Worm (Caenorhabditis elegans) whole organism, L3 larva: ENCODE measurements around the gene acy-3.

ENCODE experiments used
- nhr-11 ChIP-seq: fragments of 150-350 bp; optimal IDR thresholded peaks from 2 replicates; lab custom pipeline; 2014; ENCODE audit warnings: missing biosample characterization, missing genetic modification characterization
- nhr-12 ChIP-seq: fragments of 150-350 bp; optimal IDR thresholded peaks from 2 replicates; lab custom pipeline; 2014; ENCODE audit warnings: missing biosample characterization, missing genetic modification characterization
- nhr-237 ChIP-seq: fragments of 150-350 bp; optimal IDR thresholded peaks from 2 replicates; lab custom pipeline; 2014; ENCODE audit warnings: missing biosample characterization, missing genetic modification characterization
- tbx-2 ChIP-seq: sonication (generic microtip); optimal IDR thresholded peaks from 2 replicates; lab custom pipeline; 2016; ENCODE audit warnings: mild to moderate bottlenecking, missing genetic modification characterization, missing compliant biosample characterization

DNA sequence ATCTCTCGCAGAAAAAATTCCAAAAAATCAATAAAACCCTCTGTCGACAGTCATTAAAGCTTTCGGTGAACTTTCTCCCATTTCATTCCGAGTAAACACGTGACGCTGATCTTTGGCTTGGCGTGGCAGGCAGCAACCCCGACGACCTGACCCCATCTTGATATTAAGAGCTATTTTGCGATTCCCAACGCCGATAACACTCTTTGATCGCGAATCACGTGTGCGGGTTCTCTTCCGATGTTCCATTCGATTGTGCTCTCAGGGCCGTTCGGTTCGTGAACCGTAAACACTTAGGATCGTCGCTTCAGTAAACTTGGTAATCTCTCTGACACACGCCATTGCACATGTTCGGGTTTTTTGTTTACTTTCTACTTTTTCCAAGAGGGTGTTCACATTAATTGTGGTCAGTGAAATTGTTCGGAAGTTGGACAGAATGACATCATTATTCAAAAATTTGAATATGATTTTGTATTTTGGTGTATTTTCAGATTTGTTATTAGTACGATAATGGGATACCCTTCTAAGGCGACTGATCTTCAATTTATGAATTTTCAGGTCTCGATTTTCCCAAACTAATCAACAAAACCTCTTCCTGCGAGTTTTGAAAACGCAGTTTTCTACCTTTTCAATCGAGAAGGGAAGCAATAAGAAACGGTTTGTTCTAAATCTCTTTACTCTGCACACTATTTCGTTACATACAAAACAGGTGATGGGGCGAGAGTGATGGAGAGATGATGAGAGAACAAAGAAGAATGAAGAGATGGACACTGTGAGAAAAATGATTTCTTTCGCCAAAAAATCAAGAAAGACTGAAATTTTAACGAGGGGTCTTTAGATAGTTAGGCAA lies 11.1 kb upstream of the acy-3 start:
- TF ChIP-seq tbx-2 (no peak), nhr-237 (tag; lab: Kevin White, UChicago) (no peak), nhr-11 (tag; lab: Kevin White, UChicago) (no peak), nhr-12 (tag; lab: Kevin White, UChicago) (no peak)
